Worm (Caenorhabditis elegans) whole organism, young adult: Measurements from ENCODE around the gene C16C8.9.

Experiments used
- F10E7.11 ChIP-seq: sonication (generic microtip); optimal IDR thresholded peaks from 2 replicates; lab custom pipeline; 2017; ENCODE audit warnings: mild to moderate bottlenecking, missing genetic modification characterization, moderate library complexity, missing compliant biosample characterization
- F33H1.4 ChIP-seq: fragments of 200-800 bp; sonication (Bioruptor generic); IDR thresholded peaks from 2 replicates; pipeline ENCODE4 v1.3.6; 2022; ENCODE audit warnings: missing genetic modification reagents, missing genetic modification characterization, missing compliant biosample characterization
- F49E8.2 ChIP-seq: sonication (generic microtip); optimal IDR thresholded peaks from 3 replicates; lab custom pipeline; 2017; ENCODE audit warnings: missing genetic modification characterization, mild to moderate bottlenecking, missing compliant biosample characterization, antibody characterized with exemption, moderate library complexity; ENCODE audit not compliant: insufficient read depth
- F57A8.1 ChIP-seq: fragments of 200-800 bp; sonication (Bioruptor generic); optimal IDR thresholded peaks from 2 replicates; lab custom pipeline; 2018; ENCODE audit warnings: mild to moderate bottlenecking, missing genetic modification characterization, moderate library complexity, missing compliant biosample characterization
- F57C9.4 ChIP-seq: sonication (generic microtip); optimal IDR thresholded peaks from 2 replicates; lab custom pipeline; 2017; ENCODE audit warnings: mild to moderate bottlenecking, missing genetic modification characterization, missing compliant biosample characterization
- K11D2.4 ChIP-seq: fragments of 200-800 bp; sonication (Bioruptor generic); IDR thresholded peaks from 2 replicates; pipeline ENCODE4 v1.3.6; 2022; ENCODE audit warnings: missing genetic modification reagents, missing genetic modification characterization, missing compliant biosample characterization
- Y56A3A.18 ChIP-seq: fragments of 200-800 bp; sonication (Bioruptor generic); IDR thresholded peaks from 2 replicates; pipeline ENCODE4 v1.3.6; 2022; ENCODE audit warnings: missing genetic modification reagents, missing genetic modification characterization, missing compliant biosample characterization
- aptf-2 ChIP-seq: fragments of 200-800 bp; sonication (Bioruptor generic); conservative IDR thresholded peaks from 2 replicates; pipeline ENCODE4 v1.3.6; 2022; ENCODE audit warnings: missing genetic modification reagents, missing genetic modification characterization, missing compliant biosample characterization
- attf-3 ChIP-seq: fragments of 200-800 bp; sonication (Bioruptor generic); conservative IDR thresholded peaks from 2 replicates; pipeline ENCODE4 v1.3.6; 2022; ENCODE audit warnings: missing genetic modification reagents, missing genetic modification characterization, missing compliant biosample characterization
- attf-6 ChIP-seq: fragments of 200-800 bp; sonication (Bioruptor generic); IDR thresholded peaks from 2 replicates; pipeline ENCODE4 v1.3.6; 2022; ENCODE audit warnings: missing genetic modification reagents, missing genetic modification characterization, missing compliant biosample characterization
- cebp-1 ChIP-seq, 2 experiments: fragments of 200-800 bp in 1 of 2; sonication (Bioruptor generic) in 1 of 2; sonication (generic microtip) in 1 of 2; IDR thresholded peaks in 1 of 2; optimal IDR thresholded peaks in 1 of 2; 2 replicates each; pipeline versions ENCODE4 v1.3.6 to Lab custom; 2017 to 2022; ENCODE audit warnings: missing compliant biosample characterization in 2 of 2, missing genetic modification characterization in 2 of 2, mild to moderate bottlenecking in 1 of 2, missing genetic modification reagents in 1 of 2, moderate library complexity in 1 of 2
- ceh-58 ChIP-seq: fragments of 200-800 bp; sonication (Bioruptor generic); IDR thresholded peaks from 2 replicates; pipeline ENCODE4 v1.3.6; 2022; ENCODE audit warnings: missing genetic modification characterization, missing compliant biosample characterization
- dpl-1 ChIP-seq: fragments of 150-350 bp; optimal IDR thresholded peaks from 2 replicates; lab custom pipeline; 2014; ENCODE audit warnings: missing biosample characterization, missing genetic modification reagents, missing genetic modification characterization
- efl-1 ChIP-seq: fragments of 150-350 bp; optimal IDR thresholded peaks from 2 replicates; lab custom pipeline; 2014; ENCODE audit warnings: missing biosample characterization, missing genetic modification reagents, missing genetic modification characterization
- egl-18 ChIP-seq: fragments of 200-800 bp; sonication (Bioruptor generic); IDR thresholded peaks from 2 replicates; pipeline ENCODE4 v1.3.6; 2022; ENCODE audit warnings: missing genetic modification reagents, missing genetic modification characterization, missing compliant biosample characterization
- egrh-3 ChIP-seq: fragments of 200-800 bp; sonication (Bioruptor generic); IDR thresholded peaks from 2 replicates; pipeline ENCODE4 v1.3.6; 2022; ENCODE audit warnings: missing genetic modification reagents, missing genetic modification characterization, missing compliant biosample characterization
- ets-4 ChIP-seq: fragments of 200-800 bp; sonication (Bioruptor generic); optimal IDR thresholded peaks from 2 replicates; lab custom pipeline; 2018; ENCODE audit warnings: mild to moderate bottlenecking, missing genetic modification characterization, missing compliant biosample characterization
- let-526 ChIP-seq: fragments of 200-800 bp; sonication (Bioruptor generic); IDR thresholded peaks from 2 replicates; pipeline ENCODE4 v1.3.6; 2022; ENCODE audit warnings: missing genetic modification reagents, missing genetic modification characterization, missing compliant biosample characterization
- lin-26 ChIP-seq: fragments of 200-800 bp; sonication (Bioruptor generic); IDR thresholded peaks from 2 replicates; pipeline ENCODE4 v1.3.6; 2022; ENCODE audit warnings: missing genetic modification reagents, missing genetic modification characterization, missing compliant biosample characterization
- lin-35 ChIP-seq, 3 experiments: fragments of 150-350 bp in 2 of 3; sonication (generic microtip) in 1 of 3; optimal IDR thresholded peaks; 2 replicates each; lab custom pipeline; 2014 to 2018; ENCODE audit warnings: missing biosample characterization in 3 of 3, missing genetic modification characterization in 3 of 3, missing genetic modification reagents in 3 of 3
- lir-1 ChIP-seq: fragments of 200-800 bp; sonication (Bioruptor generic); conservative IDR thresholded peaks from 2 replicates; pipeline ENCODE4 v1.3.6; 2022; ENCODE audit warnings: missing genetic modification reagents, missing genetic modification characterization, missing compliant biosample characterization
- lsy-27 ChIP-seq: sonication (generic microtip); optimal IDR thresholded peaks from 2 replicates; lab custom pipeline; 2017; ENCODE audit warnings: missing genetic modification characterization, mild to moderate bottlenecking, missing compliant biosample characterization, antibody characterized with exemption, missing genotype, borderline replicate concordance; ENCODE audit not compliant: insufficient read depth
- mcd-1 ChIP-seq: fragments of 200-800 bp; sonication (Bioruptor generic); IDR thresholded peaks from 2 replicates; pipeline ENCODE4 v1.3.6; 2022; ENCODE audit warnings: missing genetic modification reagents, missing genetic modification characterization, missing compliant biosample characterization
- mxl-1 ChIP-seq: sonication (generic microtip); optimal IDR thresholded peaks from 2 replicates; lab custom pipeline; 2016; ENCODE audit warnings: missing genetic modification characterization, missing compliant biosample characterization
- nfyb-1 ChIP-seq: fragments of 200-800 bp; sonication (Bioruptor generic); IDR thresholded peaks from 2 replicates; pipeline ENCODE4 v1.3.6; 2022; ENCODE audit warnings: missing genetic modification reagents, missing genetic modification characterization, missing compliant biosample characterization
- rcor-1 ChIP-seq: fragments of 200-800 bp; sonication (Bioruptor generic); IDR thresholded peaks from 2 replicates; pipeline ENCODE4 v1.3.6; 2022; ENCODE audit warnings: missing genetic modification reagents, missing genetic modification characterization, missing compliant biosample characterization
- repo-1 ChIP-seq: sonication (generic microtip); optimal IDR thresholded peaks from 2 replicates; lab custom pipeline; 2017; ENCODE audit warnings: mild to moderate bottlenecking, missing genetic modification characterization, missing compliant biosample characterization
- rpc-1 ChIP-seq, 2 experiments: fragments of 150-350 bp in 1 of 2; sonication (generic microtip) in 1 of 2; optimal IDR thresholded peaks; 2 replicates each; lab custom pipeline; 2014 to 2018; ENCODE audit warnings: missing biosample characterization in 1 of 2, missing genetic modification characterization in 1 of 2, missing genetic modification reagents in 1 of 2, missing genotype in 1 of 2
- sea-2 ChIP-seq: fragments of 200-800 bp; sonication (Bioruptor generic); IDR thresholded peaks from 2 replicates; pipeline ENCODE4 v1.3.6; 2022; ENCODE audit warnings: missing genetic modification characterization, missing compliant biosample characterization
- snpc-3.4 ChIP-seq: sonication (generic microtip); optimal IDR thresholded peaks from 2 replicates; lab custom pipeline; 2017; ENCODE audit warnings: missing genetic modification characterization, mild to moderate bottlenecking, missing compliant biosample characterization, antibody characterized with exemption, moderate library complexity, missing genotype, missing genetic modification reagents
- sptf-2 ChIP-seq: fragments of 200-800 bp; sonication (Bioruptor generic); optimal IDR thresholded peaks from 2 replicates; lab custom pipeline; 2018; ENCODE audit warnings: mild to moderate bottlenecking, missing genetic modification characterization, missing compliant biosample characterization
- tlf-1 ChIP-seq: fragments of 200-800 bp; sonication (Bioruptor generic); optimal IDR thresholded peaks from 2 replicates; lab custom pipeline; 2018; ENCODE audit warnings: mild to moderate bottlenecking, missing genetic modification characterization, missing compliant biosample characterization
- xnd-1 ChIP-seq: sonication (generic microtip); optimal IDR thresholded peaks from 2 replicates; lab custom pipeline; 2016; ENCODE audit warnings: missing genotype, missing genetic modification reagents, missing genetic modification characterization, missing compliant biosample characterization
- zfh-2 ChIP-seq: fragments of 200-800 bp; sonication (Bioruptor generic); conservative IDR thresholded peaks from 2 replicates; pipeline ENCODE4 v1.3.6; 2022; ENCODE audit warnings: missing genetic modification reagents, missing genetic modification characterization, missing compliant biosample characterization
- ztf-6 ChIP-seq: fragments of 200-800 bp; sonication (Bioruptor generic); IDR thresholded peaks from 2 replicates; pipeline ENCODE4 v1.3.6; 2022; ENCODE audit warnings: missing genetic modification reagents, missing genetic modification characterization, missing compliant biosample characterization

Gene C16C8.9

ce11 chrII:3502520-3503323 is 39.7 kb upstream of the C16C8.9 start, which contains the start of the genes col-71 and Y49F6B.2 (continued):
- TF ChIP-seq rpc-1 (optimal IDR thresholded peaks at IDR 0.05; lab: Kevin White, UChicago) (no peak), rpc-1 (tag; optimal IDR thresholded peaks at IDR 0.05; lab: Kevin White, UChicago) (no peak), mxl-1 (no peak), F57A8.1 (GFP tag; lab: Kevin White, UChicago) (no peak), K11D2.4 (GFP tag; lab: Robert Waterston, UW) (peak; percentile 69; the same call in 1 of the 2 replicates), lin-26 (GFP tag; lab: Robert Waterston, UW) (no peak), let-526 (GFP tag; lab: Robert Waterston, UW) (0 out of 2 replicates have a peak, but pooled peaks have one; percentile 8), F49E8.2 (tag; lab: Kevin White, UChicago) (no peak), sea-2 (GFP tag; lab: Robert Waterston, UW) (no peak), snpc-3.4 (tag; lab: Kevin White, UChicago) (no peak), F33H1.4 (GFP tag; lab: Robert Waterston, UW) (peak; percentile 54)
- TF ChIP-seq, all 124 proteins: peak for 42

ce11 chrII:3502011-3502410 is 39.0 kb upstream of the C16C8.9 start:
- TF ChIP-seq rcor-1 = no peak
- 0 out of 2 replicates have a peak, but pooled peaks have one; percentile 9 for TF ChIP-seq attf-6 (GFP tag; lab: Robert Waterston, UW)
- TF ChIP-seq F10E7.11 (tag; lab: Kevin White, UChicago) = no peak
- TF ChIP-seq, all 124 proteins: peak for 1

- TF ChIP-seq cebp-1 (GFP tag; IDR thresholded peaks at IDR 0.05; lab: Robert Waterston, UW) (no peak), cebp-1 (tag; optimal IDR thresholded peaks at IDR 0.05; lab: Kevin White, UChicago) (no peak), ets-4 (GFP tag; lab: Kevin White, UChicago) (no peak), ceh-58 (GFP tag; lab: Robert Waterston, UW) (no peak), mcd-1 (GFP tag; lab: Robert Waterston, UW) (0 out of 2 replicates have a peak, but pooled peaks have one; percentile 14), egrh-3 (GFP tag; lab: Robert Waterston, UW) (peak; percentile 88), egl-18 (GFP tag; lab: Robert Waterston, UW) (no peak), repo-1 (no peak), lsy-27 (tag; lab: Kevin White, UChicago) (no peak), zfh-2 (GFP tag; lab: Robert Waterston, UW) (peak; percentile 88), nfyb-1 (GFP tag; lab: Robert Waterston, UW) (0 out of 2 replicates have a peak, but pooled peaks have one; percentile 26), tlf-1 (GFP tag; lab: Kevin White, UChicago) (no peak), attf-3 (GFP tag; lab: Robert Waterston, UW) (no peak), lin-35 (GFP tag; optimal IDR thresholded peaks at IDR 0.05; lab: Kevin White, UChicago) (no peak), lin-26 (GFP tag; lab: Robert Waterston, UW) (peak; percentile 58; the same call in 1 of the 2 replicates)
Measured at ce11 chrII:3500373-3500772, 37.4 kb upstream of the C16C8.9 start.

- TF ChIP-seq efl-1 (GFP tag; lab: Kevin White, UChicago) (peak; percentile 40), aptf-2 (GFP tag; lab: Robert Waterston, UW) (no peak), xnd-1 (tag; lab: Kevin White, UChicago) (no peak), mxl-1 (no peak), F57C9.4 (tag; lab: Kevin White, UChicago) (no peak), Y56A3A.18 (GFP tag; lab: Robert Waterston, UW) (no peak), ztf-6 (GFP tag; lab: Robert Waterston, UW) (no peak), dpl-1 (GFP tag; lab: Kevin White, UChicago) (no peak), lir-1 (GFP tag; lab: Robert Waterston, UW) (no peak), attf-3 (GFP tag; lab: Robert Waterston, UW) (peak; percentile 85), sptf-2 (GFP tag; lab: Kevin White, UChicago) (no peak)
Measured at ce11 chrII:3499386-3499785, 36.4 kb upstream of the C16C8.9 start, which contains the start of gene Y49F6B.9. Gene Y49F6B.9 (minus strand): TSS chrII:3499387.
